Fruit fly (Drosophila melanogaster): ENCODE results near the gene tara.

tara gene

DNA sequence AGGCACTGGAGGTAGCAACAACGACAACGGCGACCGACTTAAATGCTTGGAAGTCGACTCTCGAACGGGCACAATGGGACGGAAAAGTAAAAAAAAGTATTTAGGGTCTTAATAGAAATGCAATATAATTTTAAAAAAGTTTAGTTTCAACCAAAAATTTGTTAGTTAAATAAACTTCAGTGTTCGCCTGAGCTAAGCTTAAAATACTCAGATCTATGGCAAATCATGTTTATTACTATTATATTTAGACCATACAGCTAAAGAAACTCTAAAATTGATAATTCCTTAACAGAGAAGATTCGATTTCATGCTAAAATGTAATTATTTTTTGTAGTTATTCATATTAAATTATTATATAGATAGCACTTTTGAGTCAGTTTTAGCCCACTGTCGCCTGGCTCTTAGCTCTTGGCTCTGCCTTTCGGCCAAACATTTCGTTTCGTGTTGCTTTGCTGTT lies 28.0 kb downstream of the tara start (continued):
- TF ChIP-seq CG1529 (GFP tag; optimal IDR thresholded peaks at IDR 0.05) (peak; percentile 67), gem (tag; optimal IDR thresholded peaks at IDR 0.05) (peak; percentile 91), Mes4 (GFP tag; optimal IDR thresholded peaks at IDR 0.05) (no peak), CG34376 (GFP tag; optimal IDR thresholded peaks at IDR 0.05) (peak; percentile 15), bsh (GFP tag; optimal IDR thresholded peaks at IDR 0.05) (peak; percentile 24 to 72), Usf (GFP tag; optimal IDR thresholded peaks at IDR 0.05) (peak; percentile 60), nerfin-1 (tag; optimal IDR thresholded peaks at IDR 0.05) (peak; percentile 74), CG10147 (GFP tag; optimal IDR thresholded peaks at IDR 0.05) (peak; percentile 75), sc (optimal IDR thresholded peaks at IDR 0.05) (no peak), sc (GFP tag; optimal IDR thresholded peaks at IDR 0.05) (peak; percentile 63), CG9817 (tag; optimal IDR thresholded peaks at IDR 0.05) (peak; percentile 61), kay (GFP tag; optimal IDR thresholded peaks at IDR 0.05) (peak; percentile 6), Asciz (GFP tag; optimal IDR thresholded peaks at IDR 0.05) (peak; percentile 86), CG6765 (GFP tag; optimal IDR thresholded peaks at IDR 0.05) (peak; percentile 73), Chrac-16 (GFP tag; optimal IDR thresholded peaks at IDR 0.05) (peak; percentile 42), CG14050 (GFP tag; IDR thresholded peaks at IDR 0.05) (no peak), fd96Cb (tag; optimal IDR thresholded peaks at IDR 0.05) (peak; percentile 78), pros (GFP tag; optimal IDR thresholded peaks at IDR 0.05) (no peak), gcm (GFP tag; optimal IDR thresholded peaks at IDR 0.05) (peak; percentile 23), CG14710 (tag; optimal IDR thresholded peaks at IDR 0.05) (peak; percentile 76), CG4328 (GFP tag; optimal IDR thresholded peaks at IDR 0.05) (peak; percentile 82), CTCF (GFP tag; optimal IDR thresholded peaks at IDR 0.05) (peak; percentile 6), CG12155 (GFP tag; optimal IDR thresholded peaks at IDR 0.05) (peak; percentile 31), CG1024 (GFP tag; IDR thresholded peaks at IDR 0.05) (no peak), CG17359 (tag; optimal IDR thresholded peaks at IDR 0.05) (peak; percentile 77), tin (GFP tag; optimal IDR thresholded peaks at IDR 0.05) (peak; percentile 58), CG9727 (GFP tag; optimal IDR thresholded peaks at IDR 0.05) (peak; percentile 89), odd (GFP tag; optimal IDR thresholded peaks at IDR 0.05) (peak; percentile 87), Deaf1 (tag; optimal IDR thresholded peaks at IDR 0.05) (peak; percentile 14), CG8281 (tag; optimal IDR thresholded peaks at IDR 0.05) (peak; percentile 53), CG17802 (tag; optimal IDR thresholded peaks at IDR 0.05) (no peak), CG6175 (GFP tag; IDR thresholded peaks at IDR 0.05) (no peak), CG7928 (GFP tag; optimal IDR thresholded peaks at IDR 0.05) (peak; percentile 8), CG3726 (GFP tag; IDR thresholded peaks at IDR 0.05) (no peak), CG13123 (GFP tag; optimal IDR thresholded peaks at IDR 0.05) (peak; percentile 12), abd-A (tag; optimal IDR thresholded peaks at IDR 0.05) (no peak), CG6654 (GFP tag; optimal IDR thresholded peaks at IDR 0.05) (peak; percentile 58), CG1647 (GFP tag; optimal IDR thresholded peaks at IDR 0.05) (no peak), Hr3 (GFP tag; optimal IDR thresholded peaks at IDR 0.05) (peak; percentile 73), CG10654 (GFP tag; optimal IDR thresholded peaks at IDR 0.05) (peak; percentile 64), CG12219 (GFP tag; optimal IDR thresholded peaks at IDR 0.05) (peak; percentile 8), Fer1 (GFP tag; optimal IDR thresholded peaks at IDR 0.05) (peak; percentile 84), CG5245 (GFP tag; optimal IDR thresholded peaks at IDR 0.05) (peak; percentile 9), HLH3B (GFP tag; IDR thresholded peaks at IDR 0.05) (no peak), CG1602 (GFP tag; optimal IDR thresholded peaks at IDR 0.05) (peak; percentile 62), CG6272 (GFP tag; IDR thresholded peaks at IDR 0.05) (peak; percentile 52; the same call in 1 of the 2 replicates), CG10565 (GFP tag; optimal IDR thresholded peaks at IDR 0.05) (no peak), Blimp-1 (GFP tag; optimal IDR thresholded peaks at IDR 0.05) (peak; percentile 71), CG7556 (GFP tag; optimal IDR thresholded peaks at IDR 0.05) (peak; percentile 95), her (GFP tag; optimal IDR thresholded peaks at IDR 0.05) (no peak), Nf-YB (GFP tag; optimal IDR thresholded peaks at IDR 0.05) (peak; percentile 69)
